Worm (Caenorhabditis elegans) whole organism, young adult: Measurements from ENCODE around the gene srbc-58.

ENCODE experiments used
- F10E7.11 ChIP-seq: sonication (generic microtip); optimal IDR thresholded peaks from 2 replicates; lab custom pipeline; 2017; ENCODE audit warnings: mild to moderate bottlenecking, missing genetic modification characterization, moderate library complexity, missing compliant biosample characterization
- F23B12.7 ChIP-seq: sonication (generic microtip); optimal IDR thresholded peaks from 2 replicates; lab custom pipeline; 2017; ENCODE audit warnings: missing genetic modification characterization, mild to moderate bottlenecking, missing compliant biosample characterization, antibody characterized with exemption, moderate library complexity; ENCODE audit not compliant: insufficient read depth
- F33H1.4 ChIP-seq: fragments of 200-800 bp; sonication (Bioruptor generic); IDR thresholded peaks from 2 replicates; pipeline ENCODE4 v1.3.6; 2022; ENCODE audit warnings: missing genetic modification reagents, missing genetic modification characterization, missing compliant biosample characterization
- F52B5.7 ChIP-seq: sonication (generic microtip); optimal IDR thresholded peaks from 2 replicates; lab custom pipeline; 2016; ENCODE audit warnings: mild to moderate bottlenecking, missing genetic modification characterization, missing compliant biosample characterization
- F57A8.1 ChIP-seq: fragments of 200-800 bp; sonication (Bioruptor generic); optimal IDR thresholded peaks from 2 replicates; lab custom pipeline; 2018; ENCODE audit warnings: mild to moderate bottlenecking, missing genetic modification characterization, moderate library complexity, missing compliant biosample characterization
- K12H6.12 ChIP-seq: fragments of 200-800 bp; sonication (Bioruptor generic); optimal IDR thresholded peaks from 2 replicates; lab custom pipeline; 2018; ENCODE audit warnings: mild to moderate bottlenecking, missing genetic modification characterization, missing compliant biosample characterization
- Y53F4B.3 ChIP-seq: fragments of 200-800 bp; sonication (Bioruptor generic); IDR thresholded peaks from 2 replicates; pipeline ENCODE4 v1.3.6; 2022; ENCODE audit warnings: missing genetic modification reagents, missing genetic modification characterization, missing compliant biosample characterization
- Y53G8AR.9 ChIP-seq: fragments of 200-800 bp; sonication (Bioruptor generic); conservative IDR thresholded peaks from 2 replicates; pipeline ENCODE4 v1.3.6; 2022; ENCODE audit warnings: missing genetic modification reagents, missing genetic modification characterization, missing compliant biosample characterization
- Y56A3A.18 ChIP-seq: fragments of 200-800 bp; sonication (Bioruptor generic); IDR thresholded peaks from 2 replicates; pipeline ENCODE4 v1.3.6; 2022; ENCODE audit warnings: missing genetic modification reagents, missing genetic modification characterization, missing compliant biosample characterization
- ZK185.1 ChIP-seq: sonication (generic microtip); optimal IDR thresholded peaks from 2 replicates; lab custom pipeline; 2016; ENCODE audit warnings: mild to moderate bottlenecking, missing genetic modification characterization, missing compliant biosample characterization; ENCODE audit not compliant: poor library complexity, severe bottlenecking
- akir-1 ChIP-seq: fragments of 200-800 bp; sonication (Bioruptor generic); optimal IDR thresholded peaks from 2 replicates; lab custom pipeline; 2018; ENCODE audit warnings: mild to moderate bottlenecking, missing genetic modification characterization, moderate library complexity, missing compliant biosample characterization
- ama-1 ChIP-seq, 3 experiments: fragments of 150-350 bp in 1 of 3; sonication (generic microtip) in 2 of 3; optimal IDR thresholded peaks; 2 replicates each; lab custom pipeline; 2014 to 2018; ENCODE audit warnings: missing biosample characterization in 2 of 3, missing genetic modification characterization in 2 of 3, missing genetic modification reagents in 2 of 3
- aptf-2 ChIP-seq: fragments of 200-800 bp; sonication (Bioruptor generic); conservative IDR thresholded peaks from 2 replicates; pipeline ENCODE4 v1.3.6; 2022; ENCODE audit warnings: missing genetic modification reagents, missing genetic modification characterization, missing compliant biosample characterization
- aptf-3 ChIP-seq: fragments of 200-800 bp; sonication (Bioruptor generic); IDR thresholded peaks from 2 replicates; pipeline ENCODE4 v1.3.6; 2022; ENCODE audit warnings: missing genetic modification characterization, missing compliant biosample characterization
- attf-5 ChIP-seq: fragments of 200-800 bp; sonication (Bioruptor generic); optimal IDR thresholded peaks from 2 replicates; lab custom pipeline; 2018; ENCODE audit warnings: mild to moderate bottlenecking, missing genetic modification characterization, missing compliant biosample characterization
- bed-1 ChIP-seq: fragments of 200-800 bp; sonication (Bioruptor generic); IDR thresholded peaks from 2 replicates; pipeline ENCODE4 v1.3.6; 2022; ENCODE audit warnings: missing genetic modification reagents, missing genetic modification characterization, missing compliant biosample characterization
- ceh-27 ChIP-seq: fragments of 200-800 bp; sonication (Bioruptor generic); optimal IDR thresholded peaks from 2 replicates; lab custom pipeline; 2018; ENCODE audit warnings: mild to moderate bottlenecking, missing genetic modification characterization, moderate library complexity, missing compliant biosample characterization
- ceh-79 ChIP-seq: sonication (generic microtip); optimal IDR thresholded peaks from 2 replicates; lab custom pipeline; 2017; ENCODE audit warnings: mild to moderate bottlenecking, missing genetic modification characterization, missing compliant biosample characterization
- dpl-1 ChIP-seq: fragments of 150-350 bp; optimal IDR thresholded peaks from 2 replicates; lab custom pipeline; 2014; ENCODE audit warnings: missing biosample characterization, missing genetic modification reagents, missing genetic modification characterization
- egl-44 ChIP-seq: fragments of 200-800 bp; sonication (Bioruptor generic); IDR thresholded peaks from 2 replicates; pipeline ENCODE4 v1.3.6; 2022; ENCODE audit warnings: missing genetic modification reagents, missing genetic modification characterization, missing compliant biosample characterization
- him-1 ChIP-seq: sonication (generic microtip); optimal IDR thresholded peaks from 2 replicates; lab custom pipeline; 2016; ENCODE audit warnings: missing genotype, missing genetic modification reagents, missing genetic modification characterization, missing compliant biosample characterization
- hlh-26 ChIP-seq: fragments of 200-800 bp; sonication (Bioruptor generic); conservative IDR thresholded peaks from 2 replicates; pipeline ENCODE4 v1.3.6; 2022; ENCODE audit warnings: missing genetic modification reagents, missing genetic modification characterization, missing compliant biosample characterization
- hrde-1 ChIP-seq: sonication (generic microtip); optimal IDR thresholded peaks from 2 replicates; lab custom pipeline; 2016; ENCODE audit warnings: missing genetic modification characterization, mild to moderate bottlenecking, missing compliant biosample characterization, moderate library complexity, missing genotype, missing genetic modification reagents, borderline replicate concordance
- let-607 ChIP-seq, 2 experiments: fragments of 200-800 bp in 1 of 2; sonication (Bioruptor generic) in 1 of 2; sonication (generic microtip) in 1 of 2; optimal IDR thresholded peaks; 2 replicates each; lab custom pipeline; 2016 to 2018; ENCODE audit warnings: mild to moderate bottlenecking in 2 of 2, missing compliant biosample characterization in 2 of 2, missing genetic modification characterization in 2 of 2, moderate library complexity in 2 of 2, missing genotype in 1 of 2
- lin-26 ChIP-seq: fragments of 200-800 bp; sonication (Bioruptor generic); IDR thresholded peaks from 2 replicates; pipeline ENCODE4 v1.3.6; 2022; ENCODE audit warnings: missing genetic modification reagents, missing genetic modification characterization, missing compliant biosample characterization
- lin-35 ChIP-seq, 3 experiments: fragments of 150-350 bp in 2 of 3; sonication (generic microtip) in 1 of 3; optimal IDR thresholded peaks; 2 replicates each; lab custom pipeline; 2014 to 2018; ENCODE audit warnings: missing biosample characterization in 3 of 3, missing genetic modification characterization in 3 of 3, missing genetic modification reagents in 3 of 3
- lin-40 ChIP-seq: sonication (generic microtip); optimal IDR thresholded peaks from 2 replicates; lab custom pipeline; 2016; ENCODE audit warnings: missing genetic modification characterization, mild to moderate bottlenecking, missing compliant biosample characterization, missing genotype, missing genetic modification reagents
- madf-3 ChIP-seq: fragments of 200-800 bp; sonication (Bioruptor generic); IDR thresholded peaks from 2 replicates; pipeline ENCODE4 v1.3.6; 2022; ENCODE audit warnings: missing genetic modification reagents, missing genetic modification characterization, missing compliant biosample characterization
- mel-28 ChIP-seq: sonication (generic microtip); optimal IDR thresholded peaks from 2 replicates; lab custom pipeline; 2016; ENCODE audit warnings: borderline replicate concordance, mild to moderate bottlenecking, missing genetic modification characterization, missing compliant biosample characterization
- nfya-1 ChIP-seq: sonication (generic microtip); optimal IDR thresholded peaks from 2 replicates; lab custom pipeline; 2017; ENCODE audit warnings: antibody characterized with exemption, missing compliant biosample characterization, missing genetic modification characterization, borderline replicate concordance; ENCODE audit not compliant: insufficient read depth
- nfyb-1 ChIP-seq: fragments of 200-800 bp; sonication (Bioruptor generic); IDR thresholded peaks from 2 replicates; pipeline ENCODE4 v1.3.6; 2022; ENCODE audit warnings: missing genetic modification reagents, missing genetic modification characterization, missing compliant biosample characterization
- pbrm-1 ChIP-seq: fragments of 200-800 bp; sonication (Bioruptor generic); IDR thresholded peaks from 2 replicates; pipeline ENCODE4 v1.3.6; 2022; ENCODE audit warnings: missing genetic modification reagents, missing genetic modification characterization, missing compliant biosample characterization
- pha-4 ChIP-seq: fragments of 150-350 bp; sonication (generic microtip); optimal IDR thresholded peaks from 2 replicates; lab custom pipeline; 2014; ENCODE audit warnings: missing biosample characterization, missing genetic modification reagents, missing genetic modification characterization
- rpc-1 ChIP-seq, 2 experiments: fragments of 150-350 bp in 1 of 2; sonication (generic microtip) in 1 of 2; optimal IDR thresholded peaks; 2 replicates each; lab custom pipeline; 2014 to 2018; ENCODE audit warnings: missing biosample characterization in 1 of 2, missing genetic modification characterization in 1 of 2, missing genetic modification reagents in 1 of 2, missing genotype in 1 of 2
- snpc-1.1 ChIP-seq: sonication (generic microtip); optimal IDR thresholded peaks from 2 replicates; lab custom pipeline; 2017; ENCODE audit warnings: missing genetic modification characterization, mild to moderate bottlenecking, missing compliant biosample characterization, antibody characterized with exemption, moderate library complexity, missing genotype, missing genetic modification reagents; ENCODE audit not compliant: insufficient read depth
- snpc-1.3 ChIP-seq: sonication (generic microtip); optimal IDR thresholded peaks from 2 replicates; lab custom pipeline; 2017; ENCODE audit warnings: missing genetic modification characterization, mild to moderate bottlenecking, missing compliant biosample characterization, antibody characterized with exemption, moderate library complexity, missing genotype, missing genetic modification reagents; ENCODE audit not compliant: insufficient read depth
- snpc-3.4 ChIP-seq: sonication (generic microtip); optimal IDR thresholded peaks from 2 replicates; lab custom pipeline; 2017; ENCODE audit warnings: missing genetic modification characterization, mild to moderate bottlenecking, missing compliant biosample characterization, antibody characterized with exemption, moderate library complexity, missing genotype, missing genetic modification reagents
- snpc-4 ChIP-seq, 5 experiments: fragments of 150-350 bp in 1 of 5; sonication (generic microtip) in 4 of 5; optimal IDR thresholded peaks; 2 replicates each; lab custom pipeline; 2014 to 2018; ENCODE audit warnings: missing genetic modification characterization in 5 of 5, missing biosample characterization in 3 of 5, antibody characterized with exemption in 2 of 5, mild to moderate bottlenecking in 2 of 5, missing compliant biosample characterization in 2 of 5, missing genotype in 2 of 5, moderate library complexity in 2 of 5, missing genetic modification reagents in 1 of 5
- somi-1 ChIP-seq: fragments of 200-800 bp; sonication (Bioruptor generic); optimal IDR thresholded peaks from 2 replicates; lab custom pipeline; 2018; ENCODE audit warnings: mild to moderate bottlenecking, missing genetic modification characterization, missing compliant biosample characterization
- sptf-2 ChIP-seq: fragments of 200-800 bp; sonication (Bioruptor generic); optimal IDR thresholded peaks from 2 replicates; lab custom pipeline; 2018; ENCODE audit warnings: mild to moderate bottlenecking, missing genetic modification characterization, missing compliant biosample characterization
- tbx-9 ChIP-seq: sonication (generic microtip); optimal IDR thresholded peaks from 2 replicates; lab custom pipeline; 2016; ENCODE audit warnings: borderline replicate concordance, missing genetic modification characterization, inconsistent platforms, missing compliant biosample characterization
- tlf-1 ChIP-seq: fragments of 200-800 bp; sonication (Bioruptor generic); optimal IDR thresholded peaks from 2 replicates; lab custom pipeline; 2018; ENCODE audit warnings: mild to moderate bottlenecking, missing genetic modification characterization, missing compliant biosample characterization
- zim-3 ChIP-seq: sonication (generic microtip); optimal IDR thresholded peaks from 2 replicates; lab custom pipeline; 2017; ENCODE audit warnings: mild to moderate bottlenecking, missing genetic modification characterization, moderate library complexity, missing compliant biosample characterization
- ztf-26 ChIP-seq: sonication (generic microtip); optimal IDR thresholded peaks from 2 replicates; lab custom pipeline; 2017; ENCODE audit warnings: missing genetic modification characterization, missing compliant biosample characterization
- ztf-28 ChIP-seq: fragments of 200-800 bp; sonication (Bioruptor generic); IDR thresholded peaks from 2 replicates; pipeline ENCODE4 v1.3.6; 2022; ENCODE audit warnings: missing genetic modification reagents, missing genetic modification characterization, missing compliant biosample characterization

The srbc-58 gene

ce11 chrV:773256-773655 is 1.5 kb upstream of the srbc-58 start, which contains the start of gene sti-1 (continued):
- no peak for TF ChIP-seq snpc-4 (GFP tag; optimal IDR thresholded peaks at IDR 0.05; lab: Kevin White, UChicago)
- TF ChIP-seq snpc-4 (tag; optimal IDR thresholded peaks at IDR 0.05; lab: Kevin White, UChicago), result peak in 3 of 4 experiments; percentile 23 to 65 (median 61)
- peak; percentile 78 for TF ChIP-seq lin-40 (tag; lab: Kevin White, UChicago)
- TF ChIP-seq hlh-26 (GFP tag; lab: Robert Waterston, UW), result no peak
- no peak for TF ChIP-seq sptf-2 (GFP tag; lab: Kevin White, UChicago)
- TF ChIP-seq him-1, result peak; percentile 24
- peak; percentile 42 for TF ChIP-seq rpc-1 (optimal IDR thresholded peaks at IDR 0.05; lab: Kevin White, UChicago)
- no peak for TF ChIP-seq rpc-1 (tag; optimal IDR thresholded peaks at IDR 0.05; lab: Kevin White, UChicago)
- peak; percentile 56 for TF ChIP-seq tlf-1 (GFP tag; lab: Kevin White, UChicago)
- no peak for TF ChIP-seq Y53G8AR.9 (GFP tag; lab: Robert Waterston, UW)
- TF ChIP-seq K12H6.12 (tag; lab: Kevin White, UChicago), result peak; percentile 63
- no peak for TF ChIP-seq hrde-1 (tag; lab: Kevin White, UChicago)
- TF ChIP-seq attf-5 (GFP tag; lab: Kevin White, UChicago), result no peak
- peak; percentile 32 for TF ChIP-seq snpc-1.1
- TF ChIP-seq mel-28 (tag; lab: Kevin White, UChicago), result no peak
- TF ChIP-seq zim-3 (tag; lab: Kevin White, UChicago), result no peak
- no peak for TF ChIP-seq bed-1 (GFP tag; lab: Robert Waterston, UW)
- peak; percentile 30 for TF ChIP-seq F23B12.7 (tag; lab: Kevin White, UChicago)
- no peak for TF ChIP-seq let-607 (tag; optimal IDR thresholded peaks at IDR 0.05; lab: Kevin White, UChicago)
- TF ChIP-seq ceh-27 (GFP tag; lab: Kevin White, UChicago), result peak; percentile 47
- peak; percentile 84 for TF ChIP-seq pbrm-1 (GFP tag; lab: Robert Waterston, UW)
- TF ChIP-seq madf-3 (GFP tag; lab: Robert Waterston, UW), result peak; percentile 70; the same call in 1 of the 2 replicates
- no peak for TF ChIP-seq ceh-79
- no peak for TF ChIP-seq F52B5.7 (tag; lab: Kevin White, UChicago)
- no peak for TF ChIP-seq F10E7.11
- TF ChIP-seq Y53F4B.3 (GFP tag; lab: Robert Waterston, UW), result no peak
- TF ChIP-seq nfyb-1 (GFP tag; lab: Robert Waterston, UW), result peak; percentile 44; the same call in 1 of the 2 replicates
- no peak for TF ChIP-seq egl-44
- TF ChIP-seq ZK185.1 (tag; lab: Kevin White, UChicago), result peak; percentile 7
- TF ChIP-seq dpl-1 (GFP tag; lab: Kevin White, UChicago), result peak; percentile 80
- peak; percentile 55 for TF ChIP-seq snpc-3.4 (tag; lab: Kevin White, UChicago)
- peak; percentile 28; the same call in 1 of the 2 replicates for TF ChIP-seq F33H1.4 (GFP tag; lab: Robert Waterston, UW)
- no peak for TF ChIP-seq akir-1 (GFP tag; lab: Kevin White, UChicago)
- TF ChIP-seq snpc-1.3, result peak; percentile 36
- no peak for TF ChIP-seq Y56A3A.18
- TF ChIP-seq nfya-1, result no peak
- TF ChIP-seq aptf-3 (GFP tag; lab: Robert Waterston, UW), result no peak
- peak; percentile 10 for TF ChIP-seq ztf-26
- no peak for TF ChIP-seq somi-1 (GFP tag; lab: Kevin White, UChicago)
- TF ChIP-seq tbx-9 (tag; lab: Kevin White, UChicago), result no peak
- TF ChIP-seq F57A8.1 (GFP tag; lab: Kevin White, UChicago), result no peak
- peak; percentile 39 to 85 (median 72) for TF ChIP-seq lin-35 (GFP tag; optimal IDR thresholded peaks at IDR 0.05; lab: Kevin White, UChicago)
- TF ChIP-seq ama-1 (optimal IDR thresholded peaks at IDR 0.05; lab: Kevin White, UChicago), result no peak
- TF ChIP-seq ama-1 (GFP tag; optimal IDR thresholded peaks at IDR 0.05; lab: Kevin White, UChicago), result no peak
- TF ChIP-seq lin-26 (GFP tag; lab: Robert Waterston, UW), result no peak
- TF ChIP-seq pha-4, result no peak
- no peak for TF ChIP-seq aptf-2 (GFP tag; lab: Robert Waterston, UW)
- TF ChIP-seq ztf-28 (GFP tag; lab: Robert Waterston, UW), result no peak
